Fruit fly (Drosophila melanogaster): Measurements from ENCODE around the gene CG15170.

dm6 chr2L:19015628-19016027 lies 25.6 kb upstream of the CG15170 start:
- TF ChIP-seq acj6 (GFP tag; optimal IDR thresholded peaks at IDR 0.05) = no peak
- TF ChIP-seq Blimp-1 (GFP tag; optimal IDR thresholded peaks at IDR 0.05) = no peak

Data from whole organism, prepupa.